Fruit fly (Drosophila melanogaster) whole organism: Measurements from ENCODE around the gene CG7567.

Experiments used
- CG8478 ChIP-seq: fragments of >200 bp; optimal IDR thresholded peaks from 2 replicates; lab custom pipeline; 2018; ENCODE audit warnings: inconsistent platforms
- Dll ChIP-seq: fragments of >200 bp; optimal IDR thresholded peaks from 2 replicates; lab custom pipeline; 2017
- EcR ChIP-seq, 2 experiments: fragments of >200 bp; optimal IDR thresholded peaks; 2 replicates each; lab custom pipeline; 2017; ENCODE audit warnings: missing biosample characterization in 2 of 2, missing genetic modification characterization in 2 of 2, missing genetic modification reagents in 2 of 2
- pan ChIP-seq: fragments of >200 bp; optimal IDR thresholded peaks from 2 replicates; lab custom pipeline; 2017
- psq ChIP-seq: fragments of >200 bp; optimal IDR thresholded peaks from 2 replicates; lab custom pipeline; 2017
- usp ChIP-seq: fragments of >200 bp; optimal IDR thresholded peaks from 2 replicates; lab custom pipeline; 2017; ENCODE audit warnings: missing biosample characterization, missing genetic modification characterization, mixed read lengths

Gene CG7567

dm6 chr3R:29588004-29588403, at the start of gene CG7567:
Gene CG7567, minus strand, starts transcription at chr3R:29588104.
- no peak for TF ChIP-seq psq (lab: Kevin White, UChicago)
- TF ChIP-seq pan (lab: Kevin White, UChicago): no peak
- no peak for TF ChIP-seq Dll (lab: Kevin White, UChicago)
- TF ChIP-seq CG8478 (lab: Kevin White, UChicago): no peak
- no peak for TF ChIP-seq usp
- no peak for TF ChIP-seq EcR (GFP tag; optimal IDR thresholded peaks at IDR 0.05; lab: Kevin White, UChicago)

DNA sequence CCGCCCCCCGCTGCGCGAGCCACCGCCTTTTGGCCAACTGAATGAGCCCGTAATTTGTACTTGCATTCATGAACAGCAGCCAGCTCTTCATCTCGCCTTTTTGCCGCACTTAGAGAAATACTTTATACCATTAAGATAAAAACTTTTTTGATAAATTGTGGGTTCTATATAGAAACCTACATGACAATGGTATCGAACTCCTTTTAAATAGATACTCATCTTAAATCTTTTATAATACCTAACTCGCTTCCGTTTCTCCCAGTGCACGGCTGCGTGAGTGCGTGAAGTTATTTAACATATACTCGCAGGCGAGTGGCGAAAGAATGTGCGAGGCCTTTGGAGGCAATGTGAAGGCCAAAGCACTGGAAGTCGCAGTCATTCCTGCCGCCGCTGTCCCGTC, 38.0 kb upstream of the CG7567 start:
- TF ChIP-seq CG8478 (lab: Kevin White, UChicago): no peak
- TF ChIP-seq usp: no peak
- no peak for TF ChIP-seq psq (lab: Kevin White, UChicago)
- TF ChIP-seq pan (lab: Kevin White, UChicago): no peak
- no peak for TF ChIP-seq Dll (lab: Kevin White, UChicago)
- no peak for TF ChIP-seq EcR (GFP tag; optimal IDR thresholded peaks at IDR 0.05; lab: Kevin White, UChicago)

- TF ChIP-seq usp (no peak), CG8478 (lab: Kevin White, UChicago) (no peak), pan (lab: Kevin White, UChicago) (no peak), EcR (GFP tag; optimal IDR thresholded peaks at IDR 0.05; lab: Kevin White, UChicago) (no peak), psq (lab: Kevin White, UChicago) (no peak), Dll (lab: Kevin White, UChicago) (no peak)
Observed at dm6 chr3R:29620712-29621479, 33.0 kb upstream of the CG7567 start.

dm6 chr3R:29618515-29619157, 30.7 kb upstream of the CG7567 start, which contains the start of gene CG1907:
Gene CG1907, plus strand, starts transcription at chr3R:29619065.
- TF ChIP-seq EcR (GFP tag; optimal IDR thresholded peaks at IDR 0.05; lab: Kevin White, UChicago) (no peak), Dll (lab: Kevin White, UChicago) (peak; percentile 90)

DNA sequence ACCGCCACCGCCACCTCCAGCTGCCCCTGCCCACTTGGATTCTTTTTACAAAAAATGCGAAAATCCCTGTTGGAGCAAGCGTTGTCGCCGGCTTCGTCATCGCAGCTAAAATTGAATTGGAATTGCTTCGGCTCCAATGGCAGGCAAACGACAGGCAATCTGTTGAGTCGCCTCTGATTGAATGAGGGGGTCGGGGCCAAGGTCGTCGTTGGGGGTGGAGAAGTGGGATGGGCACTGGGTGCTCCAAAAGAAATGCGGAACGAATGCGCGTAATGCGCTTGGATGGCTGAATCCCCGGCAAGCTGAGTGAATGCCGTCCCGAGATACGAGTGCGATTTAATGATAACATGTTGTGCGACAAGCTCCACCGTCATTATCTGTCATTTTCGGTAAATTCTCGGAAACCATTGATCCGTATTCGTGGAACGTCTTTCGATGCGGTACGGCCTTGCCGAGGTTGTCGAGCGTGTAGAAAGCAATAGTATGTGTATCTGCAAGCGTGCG, 29.9 kb upstream of the CG7567 start:
- TF ChIP-seq Dll (lab: Kevin White, UChicago) (no peak), EcR (GFP tag; optimal IDR thresholded peaks at IDR 0.05; lab: Kevin White, UChicago) (no peak), CG8478 (lab: Kevin White, UChicago) (no peak), pan (lab: Kevin White, UChicago) (no peak), usp (no peak), psq (lab: Kevin White, UChicago) (no peak)

DNA sequence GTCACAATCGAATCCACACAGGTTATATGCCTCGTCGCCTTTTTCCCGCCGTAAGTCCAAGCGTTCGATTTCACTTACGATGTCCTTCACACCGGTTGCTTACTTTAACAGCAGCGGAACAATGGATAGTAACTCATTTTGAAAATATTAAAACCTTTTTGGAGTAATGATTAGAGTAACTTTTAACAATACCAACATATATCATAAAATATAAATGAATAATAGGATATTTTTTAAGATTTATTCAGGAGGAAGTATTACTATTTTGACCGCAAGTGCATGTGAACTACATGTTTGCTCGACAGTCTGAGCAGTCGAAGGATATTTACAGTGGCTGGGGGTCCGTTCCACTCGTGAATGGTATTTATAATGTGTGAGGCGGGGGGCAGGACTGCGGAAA, 29.3 kb upstream of the CG7567 start:
- TF ChIP-seq usp (no peak), CG8478 (lab: Kevin White, UChicago) (no peak), pan (lab: Kevin White, UChicago) (no peak), Dll (lab: Kevin White, UChicago) (no peak)

DNA sequence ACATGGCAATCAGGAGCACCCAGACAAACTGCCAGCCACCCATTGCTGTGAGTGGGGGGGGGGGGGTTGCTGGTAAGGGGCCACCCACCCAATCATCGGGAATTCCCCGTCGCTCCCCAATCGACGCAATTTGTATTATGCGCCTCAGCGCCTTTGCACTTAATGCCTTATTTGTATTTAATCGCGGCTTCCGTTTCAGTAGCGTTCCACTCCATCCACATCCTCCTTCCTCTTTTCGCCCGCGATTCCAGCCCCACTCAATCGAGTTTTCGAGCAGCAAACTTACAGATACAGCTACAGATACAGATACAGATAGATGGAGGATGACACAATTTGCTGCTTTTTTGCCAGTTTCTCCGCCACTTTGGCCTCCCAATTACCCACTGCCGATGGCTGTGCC, 23.1 kb upstream of the CG7567 start:
- no peak for TF ChIP-seq EcR (GFP tag; optimal IDR thresholded peaks at IDR 0.05; lab: Kevin White, UChicago)
- TF ChIP-seq Dll (lab: Kevin White, UChicago): no peak

DNA sequence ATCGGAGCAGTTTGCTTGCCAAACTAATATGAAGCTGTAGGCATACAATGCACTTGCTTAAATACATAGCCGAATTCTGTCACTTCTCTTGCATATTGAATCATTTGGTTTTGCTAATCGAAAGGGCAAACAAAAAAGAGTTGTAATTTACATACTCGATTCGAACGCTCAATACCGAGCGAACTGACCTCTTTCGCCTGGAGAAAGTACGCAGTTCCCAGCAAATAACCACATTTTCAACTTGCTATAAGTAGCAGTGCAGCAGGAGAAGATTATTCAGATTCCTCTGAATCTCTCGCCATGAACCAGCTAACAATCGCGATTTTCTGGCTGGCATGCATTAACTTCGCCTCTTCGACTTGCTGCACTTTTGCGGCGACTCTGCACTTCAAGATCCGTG, 20.3 kb upstream of the CG7567 start, which contains the start of gene Diedel2:
Gene Diedel2 (plus strand): TSS at position 301 of the 400 bp plus-strand sequence.
- TF ChIP-seq EcR (GFP tag; optimal IDR thresholded peaks at IDR 0.05; lab: Kevin White, UChicago): no peak
- TF ChIP-seq Dll (lab: Kevin White, UChicago): no peak
- TF ChIP-seq CG8478 (lab: Kevin White, UChicago): no peak
- no peak for TF ChIP-seq psq (lab: Kevin White, UChicago)
- no peak for TF ChIP-seq pan (lab: Kevin White, UChicago)
- TF ChIP-seq usp: no peak

- no peak for TF ChIP-seq Dll (lab: Kevin White, UChicago)
- TF ChIP-seq EcR (GFP tag; optimal IDR thresholded peaks at IDR 0.05; lab: Kevin White, UChicago): no peak
- no peak for TF ChIP-seq pan (lab: Kevin White, UChicago)
- TF ChIP-seq CG8478 (lab: Kevin White, UChicago): no peak
- no peak for TF ChIP-seq psq (lab: Kevin White, UChicago)
- TF ChIP-seq usp: no peak
Observed at dm6 chr3R:29600762-29601161, 12.9 kb upstream of the CG7567 start, which contains the start of gene CG7568. Gene CG7568, minus strand, starts transcription at chr3R:29600862.

dm6 chr3R:29592139-29592814, 4.4 kb upstream of the CG7567 start:
- TF ChIP-seq psq (lab: Kevin White, UChicago): no peak
- no peak for TF ChIP-seq CG8478 (lab: Kevin White, UChicago)
- TF ChIP-seq pan (lab: Kevin White, UChicago): no peak
- TF ChIP-seq EcR (GFP tag; optimal IDR thresholded peaks at IDR 0.05; lab: Kevin White, UChicago): no peak
- TF ChIP-seq Dll (lab: Kevin White, UChicago): no peak
- no peak for TF ChIP-seq usp

dm6 chr3R:29591481-29592138, 3.7 kb upstream of the CG7567 start, which contains the start of gene alph:
Gene alph, plus strand, starts transcription at chr3R:29591831.
- TF ChIP-seq pan (lab: Kevin White, UChicago) (no peak), Dll (lab: Kevin White, UChicago) (no peak), usp (no peak), EcR (GFP tag; optimal IDR thresholded peaks at IDR 0.05; lab: Kevin White, UChicago) (no peak), psq (lab: Kevin White, UChicago) (no peak), CG8478 (lab: Kevin White, UChicago) (no peak)
